Fruit fly (Drosophila melanogaster) S2 (cell line): ENCODE data around the gene Prosalpha6T.

Experiments
- CG8478 ChIP-seq: fragments of >200 bp; optimal IDR thresholded peaks from 2 replicates; lab custom pipeline; 2018
- CTCF ChIP-seq, 2 experiments: fragments of >200 bp; optimal IDR thresholded peaks; 2 replicates each; lab custom pipeline; 2018

- TF ChIP-seq CTCF (optimal IDR thresholded peaks at IDR 0.05; lab: Kevin White, UChicago) (no peak), CG8478 (lab: Kevin White, UChicago) (no peak)
These were observed 4.6 kb upstream of the Prosalpha6T start, which contains the start of gene CG16813 for dm6 chr2L:13227242-13227641.
